Fruit fly (Drosophila melanogaster) whole organism, prepupa: ENCODE results near the gene CdGAPr.

ENCODE experiments used
- CG11294 ChIP-seq: fragments of 200-800 bp; sonication (Bioruptor generic); IDR thresholded peaks from 2 replicates; pipeline ENCODE4 v1.3.6; 2022; ENCODE audit warnings: missing biosample characterization, missing genetic modification characterization
- CG16779 ChIP-seq: fragments of 200-800 bp; sonication (Bioruptor generic); optimal IDR thresholded peaks from 3 replicates; lab custom pipeline; 2017; ENCODE audit warnings: missing biosample characterization, mild to moderate bottlenecking, missing genetic modification characterization

DNA sequence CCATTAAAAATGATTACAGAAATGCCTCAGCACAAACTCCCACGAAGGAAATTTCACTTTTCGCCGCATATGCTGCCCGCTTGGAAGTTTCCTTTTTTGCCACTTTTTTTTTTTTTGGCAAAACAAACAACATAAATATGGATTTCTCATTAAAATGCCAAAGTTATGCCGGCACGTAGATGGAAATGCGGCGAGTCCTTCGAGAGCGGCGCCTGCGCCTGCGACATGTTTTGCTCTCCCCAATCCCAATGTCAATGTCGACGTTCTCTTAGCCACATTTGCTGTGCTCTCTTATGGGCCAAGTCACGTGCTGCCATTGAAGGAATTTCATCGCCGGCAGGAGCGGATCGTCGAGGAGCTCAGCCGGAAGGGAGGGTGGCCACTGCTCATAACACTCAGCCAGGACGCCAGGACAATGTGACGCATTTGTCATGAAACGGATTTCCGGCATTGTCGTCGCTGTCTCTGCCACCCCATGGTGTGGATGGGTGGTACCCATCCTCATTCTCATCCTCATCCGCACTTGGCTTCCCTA is 17.9 kb upstream of the CdGAPr start:
- TF ChIP-seq CG11294, result no peak
- TF ChIP-seq CG16779 (tag; lab: Kevin White, UChicago), result no peak
